Worm (Caenorhabditis elegans) whole organism, midembryonic: ENCODE data around the gene nspc-14.

Experiments used
- T22C8.4 ChIP-seq: fragments of 200-800 bp; sonication (Bioruptor generic); IDR thresholded peaks from 2 replicates; pipeline ENCODE4 v1.3.6; 2022; ENCODE audit warnings: missing genetic modification characterization, missing compliant biosample characterization
- flt-1 ChIP-seq: fragments of 200-800 bp; sonication (Bioruptor generic); IDR thresholded peaks from 2 replicates; pipeline ENCODE4 v1.3.6; 2022; ENCODE audit warnings: missing genetic modification characterization, missing compliant biosample characterization
- klf-2 ChIP-seq: fragments of 200-800 bp; sonication (Bioruptor generic); conservative IDR thresholded peaks from 2 replicates; pipeline ENCODE4 v1.3.6; 2022; ENCODE audit warnings: missing genetic modification reagents, missing genetic modification characterization, missing compliant biosample characterization
- med-1 ChIP-seq: sonication (generic microtip); optimal IDR thresholded peaks from 2 replicates; lab custom pipeline; 2017; ENCODE audit warnings: missing genetic modification characterization, mild to moderate bottlenecking, missing compliant biosample characterization, antibody characterized with exemption, missing genetic modification reagents; ENCODE audit not compliant: insufficient read depth
- ref-1 ChIP-seq: fragments of 200-800 bp; sonication (Bioruptor generic); conservative IDR thresholded peaks from 2 replicates; pipeline ENCODE4 v1.3.6; 2022; ENCODE audit warnings: missing genetic modification reagents, missing genetic modification characterization, missing compliant biosample characterization
- ztf-29 ChIP-seq: fragments of 200-800 bp; sonication (Bioruptor generic); IDR thresholded peaks from 2 replicates; pipeline ENCODE4 v1.3.6; 2022; ENCODE audit warnings: missing genetic modification reagents, missing genetic modification characterization, missing compliant biosample characterization

DNA sequence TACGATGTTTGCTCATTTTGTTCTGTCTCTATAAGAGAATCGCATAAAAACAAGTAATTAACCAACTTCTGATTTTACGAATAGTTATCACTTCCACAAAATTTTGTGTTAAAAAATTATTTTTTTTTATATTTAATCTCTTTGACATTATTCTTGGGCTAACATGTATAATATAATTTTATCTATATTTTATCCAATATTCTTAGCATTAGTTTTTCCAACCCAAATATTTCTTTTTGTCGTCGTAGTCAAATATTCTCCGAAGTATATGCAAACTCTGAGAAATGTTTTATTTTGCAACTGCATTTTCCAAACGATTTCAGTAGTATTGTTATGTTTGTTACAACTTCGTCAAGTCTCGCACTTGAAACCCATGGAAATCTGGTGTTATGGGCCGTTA, 25.4 kb downstream of the nspc-14 start, which contains the start of gene srd-47:
- TF ChIP-seq flt-1 (GFP tag; lab: Robert Waterston, UW) = no peak
- TF ChIP-seq med-1 (GFP tag; lab: Kevin White, UChicago) = no peak
- no peak for TF ChIP-seq ztf-29 (GFP tag; lab: Robert Waterston, UW)
- no peak for TF ChIP-seq T22C8.4 (GFP tag; lab: Robert Waterston, UW)
- no peak for TF ChIP-seq klf-2
- TF ChIP-seq ref-1 = no peak
